Worm (Caenorhabditis elegans): ENCODE measurements around the gene C49H3.6.

DNA sequence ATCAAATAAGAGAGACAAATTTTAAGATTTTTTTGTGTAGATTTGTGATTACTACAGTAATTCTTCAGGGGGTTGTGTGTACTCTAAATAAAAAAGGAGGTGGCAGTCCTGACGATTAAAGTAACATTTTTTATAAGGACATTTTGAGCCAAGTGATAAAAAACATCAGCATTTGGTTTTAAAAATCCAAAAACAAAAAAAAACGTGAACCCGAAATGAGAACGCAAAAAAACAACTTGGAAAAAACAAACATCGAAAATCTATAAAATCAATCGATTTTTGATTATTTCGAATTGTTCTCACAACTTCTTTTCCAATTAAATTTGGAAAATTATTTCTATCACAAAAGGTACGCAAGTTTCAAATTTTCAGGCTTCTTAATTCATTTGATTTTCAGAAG lies 33.1 kb upstream of the C49H3.6 start, which contains the start of gene T06C10.3:
- TF ChIP-seq ama-1 (optimal IDR thresholded peaks at IDR 0.05) (no peak), ztf-11 (tag; optimal IDR thresholded peaks at IDR 0.05) (no peak), egl-27 (tag; optimal IDR thresholded peaks at IDR 0.05) (no peak), nhr-11 (tag; optimal IDR thresholded peaks at IDR 0.05) (no peak), unc-39 (tag; optimal IDR thresholded peaks at IDR 0.05) (no peak), jun-1 (tag; optimal IDR thresholded peaks at IDR 0.05) (no peak), tbx-2 (tag; optimal IDR thresholded peaks at IDR 0.05) (no peak), elt-3 (tag; optimal IDR thresholded peaks at IDR 0.05) (no peak), egl-5 (tag; optimal IDR thresholded peaks at IDR 0.05) (no peak), nhr-25 (tag; optimal IDR thresholded peaks at IDR 0.05) (no peak), R02D3.7 (tag; optimal IDR thresholded peaks at IDR 0.05) (no peak), lin-39 (tag; optimal IDR thresholded peaks at IDR 0.05) (no peak), zag-1 (tag; optimal IDR thresholded peaks at IDR 0.05) (no peak)
